Worm (Caenorhabditis elegans): ENCODE results near the gene F21C10.13.

F21C10.13 gene

ce11 chrV:9155616-9156015 lies 33.5 kb downstream of the F21C10.13 start:
- no peak for TF ChIP-seq R02D3.7 (tag; optimal IDR thresholded peaks at IDR 0.05)
- no peak for TF ChIP-seq nhr-11 (tag; optimal IDR thresholded peaks at IDR 0.05)
- TF ChIP-seq pqm-1 (tag; optimal IDR thresholded peaks at IDR 0.05) = no peak
- TF ChIP-seq eor-1 (tag; optimal IDR thresholded peaks at IDR 0.05) = no peak
- no peak for TF ChIP-seq sea-2 (GFP tag; optimal IDR thresholded peaks at IDR 0.05)
- no peak for TF ChIP-seq ceh-82 (tag; optimal IDR thresholded peaks at IDR 0.05)

- TF ChIP-seq unc-39 (tag; optimal IDR thresholded peaks at IDR 0.05) = no peak
Observed at ce11 chrV:9156679-9157078, 34.6 kb downstream of the F21C10.13 start, which contains the start of gene B0222.15. TSS of gene B0222.15 (minus strand) at chrV:9156779.

- TF ChIP-seq nhr-23 (tag; optimal IDR thresholded peaks at IDR 0.05) (no peak), aly-2 (tag; optimal IDR thresholded peaks at IDR 0.05) (no peak), nhr-28 (tag; optimal IDR thresholded peaks at IDR 0.05) (no peak), fkh-10 (GFP tag; optimal IDR thresholded peaks at IDR 0.05) (peak; percentile 96)
Observed at ce11 chrV:9157597-9157996, 35.5 kb downstream of the F21C10.13 start.

- TF ChIP-seq ama-1 (optimal IDR thresholded peaks at IDR 0.05) (peak; percentile 68), nfya-1 (tag; optimal IDR thresholded peaks at IDR 0.05; ENCODE audit: insufficient read depth) (peak; percentile 34), nhr-25 (tag; optimal IDR thresholded peaks at IDR 0.05) (peak; percentile 88)
Observed at ce11 chrV:9159146-9159717, 37.1 kb downstream of the F21C10.13 start.

ce11 chrV:9160224-9160886 lies 38.3 kb downstream of the F21C10.13 start, which contains the start of gene col-144:
TSS of gene col-144 (minus strand) at chrV:9160642.
- no peak for TF ChIP-seq fkh-10 (GFP tag; optimal IDR thresholded peaks at IDR 0.05)
- TF ChIP-seq nhr-11 (tag; optimal IDR thresholded peaks at IDR 0.05) = no peak
- TF ChIP-seq lin-15B (tag; optimal IDR thresholded peaks at IDR 0.05) = no peak
- peak in 1 of 3 experiments; percentile 12 for TF ChIP-seq elt-3 (tag; optimal IDR thresholded peaks at IDR 0.05)
- TF ChIP-seq ama-1 (optimal IDR thresholded peaks at IDR 0.05) = peak; percentile 73
- TF ChIP-seq egl-5 (tag; optimal IDR thresholded peaks at IDR 0.05) = no peak
- peak; percentile 70 for TF ChIP-seq nhr-25 (tag; optimal IDR thresholded peaks at IDR 0.05)
- no peak for TF ChIP-seq mml-1 (tag; optimal IDR thresholded peaks at IDR 0.05)
- peak; percentile 17 for TF ChIP-seq nfya-1 (tag; optimal IDR thresholded peaks at IDR 0.05; ENCODE audit: insufficient read depth)
- no peak for TF ChIP-seq hmg-11 (tag; optimal IDR thresholded peaks at IDR 0.05)
- peak; percentile 57 for TF ChIP-seq nhr-43 (tag; optimal IDR thresholded peaks at IDR 0.05; ENCODE audit: poor library complexity, severe bottlenecking)
- TF ChIP-seq zag-1 (tag; optimal IDR thresholded peaks at IDR 0.05) = no peak

ce11 chrV:9162118-9162729 lies 40.1 kb downstream of the F21C10.13 start:
- no peak for TF ChIP-seq lin-15B (tag; optimal IDR thresholded peaks at IDR 0.05)

- TF ChIP-seq zag-1 (tag; optimal IDR thresholded peaks at IDR 0.05) (no peak), fos-1 (tag; optimal IDR thresholded peaks at IDR 0.05) (no peak), ZK546.5 (tag; optimal IDR thresholded peaks at IDR 0.05) (no peak), nhr-237 (tag; optimal IDR thresholded peaks at IDR 0.05) (no peak), skn-1 (tag; optimal IDR thresholded peaks at IDR 0.05) (no peak), egl-27 (tag; optimal IDR thresholded peaks at IDR 0.05) (peak; percentile 61), ceh-82 (tag; optimal IDR thresholded peaks at IDR 0.05) (no peak), nhr-43 (tag; optimal IDR thresholded peaks at IDR 0.05; ENCODE audit: poor library complexity, severe bottlenecking) (no peak), lin-15B (tag; optimal IDR thresholded peaks at IDR 0.05) (no peak), egl-5 (tag; optimal IDR thresholded peaks at IDR 0.05) (no peak), nhr-25 (tag; optimal IDR thresholded peaks at IDR 0.05) (peak; percentile 47), snpc-4 (tag; optimal IDR thresholded peaks at IDR 0.05) (no peak), aly-2 (tag; optimal IDR thresholded peaks at IDR 0.05) (no peak), nhr-23 (tag; optimal IDR thresholded peaks at IDR 0.05) (peak; percentile 1), elt-1 (tag; optimal IDR thresholded peaks at IDR 0.05) (no peak), sea-2 (GFP tag; optimal IDR thresholded peaks at IDR 0.05) (no peak)
Observed at ce11 chrV:9162955-9163468, 40.9 kb downstream of the F21C10.13 start, which contains the start of gene col-145. TSS of gene col-145 (minus strand) at chrV:9163005.
